Fruit fly (Drosophila melanogaster): ENCODE data around the gene nerfin-1.
A peak's percentile ranks its signal among the peaks of the same experiment; 100 is the strongest.

The nerfin-1 gene

DNA sequence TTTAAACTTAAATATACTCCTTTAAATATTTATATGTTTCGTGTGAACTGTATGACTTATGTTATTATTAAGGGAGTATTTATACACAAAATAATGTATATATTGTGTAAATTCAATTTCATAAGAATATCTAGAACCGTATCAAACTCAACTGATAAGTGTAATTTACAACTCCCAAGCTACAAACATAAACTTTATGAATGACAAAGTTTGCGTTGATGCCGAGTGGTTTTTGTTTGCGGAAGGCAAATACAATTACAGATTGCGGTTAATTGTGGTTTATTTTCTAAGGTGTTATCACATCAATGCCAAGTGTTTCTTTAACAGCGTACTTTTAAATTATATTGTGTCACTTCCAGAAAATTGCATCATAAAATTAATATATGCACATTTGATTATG, 51.6 kb downstream of the nerfin-1 start (continued):
- TF ChIP-seq Spps (tag; optimal IDR thresholded peaks at IDR 0.05) (no peak), caup (GFP tag; optimal IDR thresholded peaks at IDR 0.05; ENCODE audit: severe bottlenecking) (peak; percentile 12), Xrp1 (GFP tag; IDR thresholded peaks at IDR 0.05) (no peak), CG3281 (GFP tag; optimal IDR thresholded peaks at IDR 0.05) (peak; percentile 63), fd3F (GFP tag; optimal IDR thresholded peaks at IDR 0.05) (peak; percentile 12), Eip74EF (GFP tag; optimal IDR thresholded peaks at IDR 0.05) (peak in 1 of 2 experiments; percentile 58), CG4328 (GFP tag; optimal IDR thresholded peaks at IDR 0.05) (peak; percentile 6), zfh1 (GFP tag; IDR thresholded peaks at IDR 0.05) (no peak), Neu2 (GFP tag; optimal IDR thresholded peaks at IDR 0.05; ENCODE audit: borderline replicate concordance) (no peak), CG9876 (GFP tag; optimal IDR thresholded peaks at IDR 0.05) (no peak), CG11723 (GFP tag; optimal IDR thresholded peaks at IDR 0.05) (no peak)

Data from whole organism, embryonic.